Fruit fly (Drosophila melanogaster) whole organism, prepupa: ENCODE measurements around the gene CG31952.

Experiments used
- Blimp-1 ChIP-seq: fragments of 200-800 bp; sonication (Bioruptor generic); optimal IDR thresholded peaks from 3 replicates; lab custom pipeline; 2017; ENCODE audit warnings: missing biosample characterization, missing genetic modification characterization, mild to moderate bottlenecking, moderate library complexity, missing genetic modification reagents
- CG10631 ChIP-seq: fragments of 200-800 bp; sonication (Bioruptor generic); optimal IDR thresholded peaks from 2 replicates; lab custom pipeline; 2016; ENCODE audit warnings: missing biosample characterization, missing genetic modification characterization
- CG10669 ChIP-seq: fragments of 200-800 bp; sonication (Bioruptor generic); optimal IDR thresholded peaks from 3 replicates; lab custom pipeline; 2018; ENCODE audit warnings: missing biosample characterization, mild to moderate bottlenecking, missing genetic modification characterization, moderate library complexity
- CG11294 ChIP-seq: fragments of 200-800 bp; sonication (Bioruptor generic); IDR thresholded peaks from 2 replicates; pipeline ENCODE4 v1.3.6; 2022; ENCODE audit warnings: missing biosample characterization, missing genetic modification characterization
- CG11762 ChIP-seq: fragments of 200-800 bp; sonication (Bioruptor generic); optimal IDR thresholded peaks from 3 replicates; lab custom pipeline; 2016; ENCODE audit warnings: missing biosample characterization, missing genetic modification characterization; ENCODE audit not compliant: insufficient read depth
- CG1621 ChIP-seq: fragments of 200-800 bp; sonication (Bioruptor generic); optimal IDR thresholded peaks from 3 replicates; lab custom pipeline; 2018; ENCODE audit warnings: missing biosample characterization, mild to moderate bottlenecking, missing genetic modification characterization
- CG3032 ChIP-seq: fragments of 200-800 bp; optimal IDR thresholded peaks from 2 replicates; lab custom pipeline; 2019; ENCODE audit warnings: missing biosample characterization, mild to moderate bottlenecking, missing genetic modification characterization, moderate library complexity
- CG32006 ChIP-seq: fragments of 200-800 bp; sonication (Bioruptor generic); optimal IDR thresholded peaks from 3 replicates; lab custom pipeline; 2017; ENCODE audit warnings: missing biosample characterization, mild to moderate bottlenecking, missing genetic modification characterization
- CG34406 ChIP-seq: fragments of 200-800 bp; sonication (Bioruptor generic); optimal IDR thresholded peaks from 3 replicates; lab custom pipeline; 2016; ENCODE audit warnings: missing biosample characterization, missing genetic modification characterization
- CG6163 ChIP-seq: fragments of 200-800 bp; sonication (Bioruptor generic); IDR thresholded peaks from 3 replicates; pipeline ENCODE4 v1.3.6; 2022; ENCODE audit warnings: missing biosample characterization, missing genetic modification characterization
- CG6808 ChIP-seq: fragments of 200-800 bp; sonication (Bioruptor generic); optimal IDR thresholded peaks from 3 replicates; lab custom pipeline; 2017; ENCODE audit warnings: missing biosample characterization, missing genetic modification characterization, mild to moderate bottlenecking, moderate library complexity, missing genetic modification reagents
- CG8119 ChIP-seq: fragments of 200-800 bp; sonication (Bioruptor generic); IDR thresholded peaks from 3 replicates; pipeline ENCODE4 v1.3.6; 2022; ENCODE audit warnings: missing biosample characterization, missing genetic modification characterization
- CG8319 ChIP-seq: fragments of 200-800 bp; sonication (Bioruptor generic); optimal IDR thresholded peaks from 3 replicates; lab custom pipeline; 2016; ENCODE audit warnings: missing biosample characterization, missing genetic modification characterization
- CG9139 ChIP-seq: fragments of 200-800 bp; sonication (Bioruptor generic); optimal IDR thresholded peaks from 3 replicates; lab custom pipeline; 2017; ENCODE audit warnings: missing biosample characterization, mild to moderate bottlenecking, missing genetic modification characterization
- Eip93F ChIP-seq: fragments of 200-800 bp; sonication (Bioruptor generic); optimal IDR thresholded peaks from 2 replicates; lab custom pipeline; 2016; ENCODE audit warnings: missing biosample characterization, mild to moderate bottlenecking, missing genetic modification characterization
- Ets96B ChIP-seq: fragments of 200-800 bp; optimal IDR thresholded peaks from 2 replicates; lab custom pipeline; 2019; ENCODE audit warnings: missing biosample characterization, mild to moderate bottlenecking, missing genetic modification characterization, moderate library complexity
- Gug ChIP-seq: fragments of 200-800 bp; sonication (Bioruptor generic); IDR thresholded peaks from 2 replicates; pipeline ENCODE4 v1.3.6; 2022; ENCODE audit warnings: missing biosample characterization, missing genetic modification characterization
- Hr38 ChIP-seq: sonication (Bioruptor generic); optimal IDR thresholded peaks from 2 replicates; lab custom pipeline; 2016; ENCODE audit warnings: missing biosample characterization, missing genetic modification characterization
- Hr39 ChIP-seq: fragments of 200-800 bp; sonication (Bioruptor generic); optimal IDR thresholded peaks from 2 replicates; lab custom pipeline; 2016; ENCODE audit warnings: missing biosample characterization, missing genetic modification characterization
- Hr4 ChIP-seq: fragments of 200-800 bp; sonication (Bioruptor generic); optimal IDR thresholded peaks from 3 replicates; lab custom pipeline; 2016; ENCODE audit warnings: missing biosample characterization, missing genetic modification characterization
- Lpt ChIP-seq: fragments of 200-800 bp; sonication (Bioruptor generic); optimal IDR thresholded peaks from 3 replicates; lab custom pipeline; 2016; ENCODE audit warnings: missing biosample characterization, missing genetic modification characterization
- Met ChIP-seq: fragments of 200-800 bp; sonication (Bioruptor generic); optimal IDR thresholded peaks from 3 replicates; lab custom pipeline; 2016; ENCODE audit warnings: missing biosample characterization, missing genetic modification characterization
- OdsH ChIP-seq: fragments of 200-800 bp; sonication (Bioruptor generic); optimal IDR thresholded peaks from 3 replicates; lab custom pipeline; 2016; ENCODE audit warnings: missing biosample characterization, missing genetic modification characterization
- Smox ChIP-seq: fragments of 200-800 bp; sonication (Bioruptor generic); optimal IDR thresholded peaks from 3 replicates; lab custom pipeline; 2016; ENCODE audit warnings: missing biosample characterization, missing genetic modification characterization
- Sox102F ChIP-seq: fragments of 200-800 bp; sonication (Bioruptor generic); optimal IDR thresholded peaks from 2 replicates; lab custom pipeline; 2016; ENCODE audit warnings: missing biosample characterization, mild to moderate bottlenecking, missing genetic modification characterization
- Sox14 ChIP-seq: fragments of 200-800 bp; sonication (Bioruptor generic); optimal IDR thresholded peaks from 3 replicates; lab custom pipeline; 2016; ENCODE audit warnings: missing biosample characterization, missing genetic modification characterization
- Sox15 ChIP-seq: fragments of 200-800 bp; sonication (Bioruptor generic); optimal IDR thresholded peaks from 3 replicates; lab custom pipeline; 2016; ENCODE audit warnings: missing biosample characterization, missing genetic modification characterization
- achi ChIP-seq: fragments of 200-800 bp; sonication (Bioruptor generic); optimal IDR thresholded peaks from 3 replicates; lab custom pipeline; 2016; ENCODE audit warnings: missing biosample characterization, missing genetic modification characterization
- acj6 ChIP-seq: fragments of 200-800 bp; sonication (Bioruptor generic); optimal IDR thresholded peaks from 3 replicates; lab custom pipeline; 2016; ENCODE audit warnings: missing biosample characterization, missing genetic modification characterization
- dac ChIP-seq: fragments of 200-800 bp; sonication (Bioruptor generic); optimal IDR thresholded peaks from 2 replicates; lab custom pipeline; 2017; ENCODE audit warnings: missing biosample characterization, mild to moderate bottlenecking, missing genetic modification characterization
- eg ChIP-seq: fragments of 200-800 bp; sonication (Bioruptor generic); IDR thresholded peaks from 3 replicates; pipeline ENCODE4 v1.3.6; 2022; ENCODE audit warnings: missing biosample characterization, missing genetic modification characterization
- fd59A ChIP-seq: fragments of 200-800 bp; sonication (Bioruptor generic); optimal IDR thresholded peaks from 2 replicates; lab custom pipeline; 2017; ENCODE audit warnings: missing biosample characterization, mild to moderate bottlenecking, missing genetic modification characterization, missing genetic modification reagents
- fd85E ChIP-seq: fragments of 200-800 bp; sonication (Bioruptor generic); optimal IDR thresholded peaks from 3 replicates; lab custom pipeline; 2016; ENCODE audit warnings: missing biosample characterization, missing genetic modification characterization
- fkh ChIP-seq: fragments of 200-800 bp; sonication (Bioruptor generic); optimal IDR thresholded peaks from 3 replicates; lab custom pipeline; 2017; ENCODE audit warnings: missing biosample characterization, mild to moderate bottlenecking, missing genetic modification characterization, moderate library complexity
- pdm3 ChIP-seq: fragments of 200-800 bp; sonication (Bioruptor generic); optimal IDR thresholded peaks from 3 replicates; lab custom pipeline; 2016; ENCODE audit warnings: missing biosample characterization, missing genetic modification characterization
- salr ChIP-seq, 2 experiments: fragments of 200-800 bp; sonication (Bioruptor generic); optimal IDR thresholded peaks; 3 replicates each; lab custom pipeline; 2016 to 2018; ENCODE audit warnings: missing biosample characterization in 2 of 2, missing genetic modification characterization in 2 of 2, mild to moderate bottlenecking in 1 of 2
- svp ChIP-seq: fragments of 200-800 bp; sonication (Bioruptor generic); peaks from one replicate; lab custom pipeline; 2016; ENCODE audit warnings: missing biosample characterization, missing genetic modification characterization
- vri ChIP-seq: fragments of 200-800 bp; sonication (Bioruptor generic); optimal IDR thresholded peaks from 3 replicates; lab custom pipeline; 2016; ENCODE audit warnings: missing biosample characterization, mild to moderate bottlenecking, missing genetic modification characterization

Gene CG31952

DNA sequence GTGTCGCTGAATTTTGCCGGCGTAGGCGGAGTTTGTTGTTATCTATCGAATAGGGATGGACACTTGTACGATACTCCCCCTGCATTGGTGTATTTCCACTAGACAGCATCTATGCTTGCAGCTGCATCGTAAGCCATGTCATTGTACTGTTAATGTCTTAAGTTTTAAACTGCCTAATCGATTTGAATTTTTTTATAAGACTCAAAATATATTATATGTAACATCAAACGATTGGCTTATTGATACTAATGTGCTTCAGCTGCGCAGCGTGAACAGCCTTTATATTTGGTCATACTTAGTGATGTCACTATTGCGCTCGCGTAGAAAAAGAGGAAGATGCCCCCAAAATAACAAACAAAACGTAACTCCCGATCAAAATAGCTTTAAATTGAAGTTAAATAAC lies 39.8 kb upstream of the CG31952 start, which contains the start of the genes CG9662 and Ptpa (continued):
- TF ChIP-seq Sox14 = peak; percentile 78
- TF ChIP-seq CG1621 (tag; lab: Kevin White, UChicago) = peak; percentile 36
- TF ChIP-seq pdm3 (GFP tag; lab: Kevin White, UChicago) = peak; percentile 80
- TF ChIP-seq CG3032 (tag; lab: Kevin White, UChicago) = peak; percentile 76
- peak; percentile 79 for TF ChIP-seq Hr4 (GFP tag; lab: Kevin White, UChicago)
- TF ChIP-seq fkh (GFP tag; lab: Kevin White, UChicago) = peak; percentile 72
- peak; percentile 90 for TF ChIP-seq Hr39 (GFP tag; lab: Kevin White, UChicago)
- peak; percentile 34 for TF ChIP-seq CG8319 (GFP tag; lab: Kevin White, UChicago)
- TF ChIP-seq Gug = peak; percentile 67
- TF ChIP-seq eg (GFP tag; lab: Robert Waterston, UW) = peak; percentile 61; the same call in 1 of the 3 replicates
- TF ChIP-seq Met (GFP tag; lab: Kevin White, UChicago) = peak; percentile 44
- TF ChIP-seq Hr38 (GFP tag; lab: Kevin White, UChicago) = no peak
- no peak for TF ChIP-seq Blimp-1 (GFP tag; lab: Kevin White, UChicago)
- TF ChIP-seq vri = no peak
- TF ChIP-seq Ets96B (tag; lab: Kevin White, UChicago) = peak; percentile 58
- peak; percentile 77 for TF ChIP-seq CG32006 (GFP tag; lab: Kevin White, UChicago)
- peak; percentile 73 for TF ChIP-seq acj6 (GFP tag; lab: Kevin White, UChicago)
- peak; percentile 78 for TF ChIP-seq Sox15 (GFP tag; lab: Kevin White, UChicago)
- peak; percentile 61 for TF ChIP-seq achi (GFP tag; lab: Kevin White, UChicago)
- TF ChIP-seq CG8119 (GFP tag; lab: Robert Waterston, UW) = peak; percentile 42; the same call in 1 of the 3 replicates
- no peak for TF ChIP-seq CG9139 (GFP tag; lab: Kevin White, UChicago)
- TF ChIP-seq CG6808 (GFP tag; lab: Kevin White, UChicago) = no peak
- TF ChIP-seq Smox (GFP tag; lab: Kevin White, UChicago) = peak; percentile 72
- TF ChIP-seq CG6163 (GFP tag; lab: Robert Waterston, UW) = peak; percentile 71; the same call in 2 of the 3 replicates
- TF ChIP-seq Eip93F (GFP tag; lab: Kevin White, UChicago) = no peak
- peak; percentile 52 for TF ChIP-seq CG34406
- TF ChIP-seq Lpt (GFP tag; lab: Kevin White, UChicago) = peak; percentile 53
- TF ChIP-seq fd85E (GFP tag; lab: Kevin White, UChicago) = no peak
- peak; percentile 1 for TF ChIP-seq CG11762 (GFP tag; lab: Kevin White, UChicago)
- TF ChIP-seq CG10669 (GFP tag; lab: Kevin White, UChicago) = peak; percentile 45
- TF ChIP-seq OdsH (GFP tag; lab: Kevin White, UChicago) = peak; percentile 77
- peak; percentile 61 for TF ChIP-seq Sox102F (GFP tag; lab: Kevin White, UChicago)
- TF ChIP-seq dac (GFP tag; lab: Kevin White, UChicago) = peak; percentile 60
- TF ChIP-seq CG11294 (GFP tag; lab: Robert Waterston, UW) = peak; percentile 60; the same call in 1 of the 2 replicates

- TF ChIP-seq fd59A = no peak
- TF ChIP-seq vri = no peak
- TF ChIP-seq CG8319 (GFP tag; lab: Kevin White, UChicago) = no peak
- no peak for TF ChIP-seq OdsH (GFP tag; lab: Kevin White, UChicago)
- no peak for TF ChIP-seq svp (GFP tag; lab: Kevin White, UChicago)
- TF ChIP-seq Sox14 = no peak
- no peak for TF ChIP-seq CG10631
- no peak for TF ChIP-seq pdm3 (GFP tag; lab: Kevin White, UChicago)
- no peak for TF ChIP-seq Met (GFP tag; lab: Kevin White, UChicago)
- TF ChIP-seq CG3032 (tag; lab: Kevin White, UChicago) = no peak
- TF ChIP-seq Smox (GFP tag; lab: Kevin White, UChicago) = no peak
- TF ChIP-seq salr (GFP tag; optimal IDR thresholded peaks at IDR 0.05; lab: Kevin White, UChicago) = no peak
Measured at dm6 chr2L:3387643-3388042, 28.9 kb upstream of the CG31952 start, which contains the start of gene Sfp23F. Sfp23F (minus strand) TSS chr2L:3387743.
